Worm (Caenorhabditis elegans): ENCODE results near the gene blos-1.

Gene blos-1

DNA sequence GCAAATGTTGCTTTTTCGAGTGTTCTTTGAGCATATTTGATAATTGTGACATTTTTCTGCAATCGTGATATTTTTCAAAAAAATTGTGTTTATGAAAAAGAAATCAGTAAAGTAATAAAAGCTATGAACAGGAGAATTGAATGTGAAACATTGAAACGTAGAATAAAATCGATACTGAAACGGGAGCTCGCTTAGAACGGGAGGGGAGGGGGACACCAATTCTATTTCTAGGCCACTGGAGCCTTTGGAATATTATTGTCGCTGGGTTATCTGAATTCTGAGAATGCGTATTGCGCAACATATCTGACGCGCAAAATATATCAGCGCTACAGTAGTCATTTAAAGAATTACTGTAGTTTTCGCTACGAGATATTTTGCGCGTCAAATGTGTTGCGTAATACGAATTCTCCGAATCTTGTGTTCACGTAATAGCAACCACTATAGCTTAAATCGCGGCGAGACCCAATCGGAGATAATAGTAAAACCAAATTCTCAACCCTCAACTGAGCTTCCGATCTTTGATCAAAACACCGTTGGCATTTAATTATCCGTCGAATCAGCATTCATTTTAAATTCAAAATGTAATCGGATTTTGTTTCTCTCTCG, at the start of gene blos-1, which contains the start of gene best-18:
blos-1 (minus strand) TSS at position 58 of the 606 bp plus-strand sequence.
best-18 (plus strand) TSS at position 508 of the 606 bp plus-strand sequence.
- TF ChIP-seq mdl-1 (tag; optimal IDR thresholded peaks at IDR 0.05), result no peak
- TF ChIP-seq pag-3 (tag; optimal IDR thresholded peaks at IDR 0.05; ENCODE audit: borderline replicate concordance, insufficient read depth), result no peak
- TF ChIP-seq hpl-2 (GFP tag; optimal IDR thresholded peaks at IDR 0.05), result no peak
- TF ChIP-seq lin-14 (GFP tag; optimal IDR thresholded peaks at IDR 0.05), result no peak
- TF ChIP-seq fos-1 (tag; optimal IDR thresholded peaks at IDR 0.05), result no peak
- no peak for TF ChIP-seq nhr-237 (tag; optimal IDR thresholded peaks at IDR 0.05)
- TF ChIP-seq C16A3.4 (tag; optimal IDR thresholded peaks at IDR 0.05), result no peak
- no peak for TF ChIP-seq mef-2 (tag; optimal IDR thresholded peaks at IDR 0.05)
- TF ChIP-seq nhr-84 (tag; optimal IDR thresholded peaks at IDR 0.05), result no peak
- TF ChIP-seq ztf-4 (tag; optimal IDR thresholded peaks at IDR 0.05), result no peak
- no peak for TF ChIP-seq elt-2 (tag; optimal IDR thresholded peaks at IDR 0.05)
- no peak for TF ChIP-seq mab-9 (GFP tag; IDR thresholded peaks at IDR 0.05)
- TF ChIP-seq jun-1 (tag; optimal IDR thresholded peaks at IDR 0.05), result no peak
- no peak for TF ChIP-seq ceh-8 (GFP tag; optimal IDR thresholded peaks at IDR 0.05)
- TF ChIP-seq aha-1 (tag; optimal IDR thresholded peaks at IDR 0.05), result no peak
- no peak for TF ChIP-seq snu-23 (GFP tag; optimal IDR thresholded peaks at IDR 0.05)
- no peak for TF ChIP-seq lsy-2 (tag; optimal IDR thresholded peaks at IDR 0.05)
- TF ChIP-seq ceh-90 (tag; optimal IDR thresholded peaks at IDR 0.05), result no peak
- no peak for TF ChIP-seq ceh-88 (GFP tag; IDR thresholded peaks at IDR 0.05)

DNA sequence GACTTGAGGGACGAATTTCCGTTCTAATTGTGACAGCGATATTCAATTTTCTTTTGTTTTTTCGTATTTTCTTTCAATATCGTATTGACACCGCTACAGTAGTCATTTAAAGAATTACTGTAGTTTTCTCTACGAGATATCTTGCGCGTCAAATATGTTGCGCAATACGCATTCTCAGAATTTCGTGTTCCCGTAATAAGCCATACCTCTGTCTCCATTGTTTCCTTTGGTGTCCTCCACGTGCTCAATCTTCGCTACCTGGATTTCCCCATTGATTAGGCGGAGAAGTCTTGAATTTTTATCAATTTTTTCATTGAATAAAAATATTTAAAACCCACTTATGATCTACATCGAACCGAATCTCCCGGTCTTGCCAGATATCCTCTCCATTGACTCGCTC, 49.5 kb upstream of the blos-1 start:
- no peak for TF ChIP-seq lsy-2 (tag; optimal IDR thresholded peaks at IDR 0.05)
- TF ChIP-seq zip-4 (GFP tag; optimal IDR thresholded peaks at IDR 0.05), result no peak
- TF ChIP-seq lin-13 (GFP tag; optimal IDR thresholded peaks at IDR 0.05), result no peak
- TF ChIP-seq ceh-88 (GFP tag; IDR thresholded peaks at IDR 0.05), result no peak
- no peak for TF ChIP-seq C04F5.9 (tag; optimal IDR thresholded peaks at IDR 0.05)
- TF ChIP-seq unc-130 (tag; optimal IDR thresholded peaks at IDR 0.05), result no peak
- no peak for TF ChIP-seq fkh-8 (tag; optimal IDR thresholded peaks at IDR 0.05)
- no peak for TF ChIP-seq hlh-4 (tag; optimal IDR thresholded peaks at IDR 0.05)
- TF ChIP-seq fkh-4 (tag; optimal IDR thresholded peaks at IDR 0.05; ENCODE audit: borderline replicate concordance), result no peak
- no peak for TF ChIP-seq lir-3 (tag; optimal IDR thresholded peaks at IDR 0.05; ENCODE audit: poor library complexity)
- TF ChIP-seq blmp-1 (tag; optimal IDR thresholded peaks at IDR 0.05), result no peak
- no peak for TF ChIP-seq dsc-1 (tag; optimal IDR thresholded peaks at IDR 0.05)
- no peak for TF ChIP-seq sup-37 (GFP tag; optimal IDR thresholded peaks at IDR 0.05)
- no peak for TF ChIP-seq unc-98 (GFP tag; IDR thresholded peaks at IDR 0.05)
- TF ChIP-seq nhr-19 (GFP tag; conservative IDR thresholded peaks at IDR 0.05), result no peak
- no peak for TF ChIP-seq zag-1 (tag; optimal IDR thresholded peaks at IDR 0.05)
- TF ChIP-seq egl-13 (tag; optimal IDR thresholded peaks at IDR 0.05), result no peak
- no peak for TF ChIP-seq snu-23 (GFP tag; optimal IDR thresholded peaks at IDR 0.05)

DNA sequence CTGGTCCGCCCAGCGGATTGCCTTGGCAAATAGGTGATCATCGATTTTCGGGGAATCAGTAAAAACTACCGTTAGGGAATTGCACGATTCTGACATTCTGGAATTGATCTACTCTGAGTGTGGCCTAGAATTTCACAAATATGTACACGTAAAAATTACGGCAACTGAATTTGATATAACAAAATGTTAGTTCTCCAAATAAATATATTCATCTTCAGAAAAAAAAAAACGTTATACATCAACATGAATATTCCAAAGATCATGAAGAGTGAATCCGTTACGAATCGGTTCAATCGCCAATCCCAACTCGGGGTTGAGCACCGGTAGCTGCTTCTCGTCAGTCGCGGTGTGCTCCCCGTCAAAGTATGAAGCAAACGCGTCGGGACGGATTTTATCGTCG, 46.9 kb upstream of the blos-1 start, which contains the start of gene rip-1:
rip-1 (minus strand) TSS at position 101 of the 400 bp plus-strand sequence.
- TF ChIP-seq ets-5 (GFP tag; IDR thresholded peaks at IDR 0.05) (no peak), rnt-1 (tag; optimal IDR thresholded peaks at IDR 0.05) (no peak), unc-130 (tag; optimal IDR thresholded peaks at IDR 0.05) (no peak), zag-1 (tag; optimal IDR thresholded peaks at IDR 0.05) (no peak), nhr-237 (tag; optimal IDR thresholded peaks at IDR 0.05) (no peak), efl-1 (optimal IDR thresholded peaks at IDR 0.05) (no peak), efl-1 (GFP tag; optimal IDR thresholded peaks at IDR 0.05 in 1 of 2) (no peak), pax-3 (tag; optimal IDR thresholded peaks at IDR 0.05) (no peak)

All from whole organism, L1 larva.